Fruit fly (Drosophila melanogaster) whole organism, larva: ENCODE results near the gene Shaw.

Experiments used
- noc ChIP-seq: fragments of 200-800 bp; sonication (Bioruptor generic); optimal IDR thresholded peaks from 3 replicates; lab custom pipeline; 2019; ENCODE audit warnings: missing biosample characterization, mild to moderate bottlenecking, missing genetic modification characterization, moderate library complexity

Gene Shaw

dm6 chr2L:3698992-3699514, 18.9 kb upstream of the Shaw start, which contains the start of the genes CG10031 and CG42464:
CG10031 (minus strand) TSS chr2L:3699092.
CG42464 (plus strand) TSS chr2L:3699464.
- TF ChIP-seq noc: no peak

dm6 chr2L:3699895-3700294, 18.1 kb upstream of the Shaw start, which contains the start of gene CG42465:
CG42465 (plus strand) TSS chr2L:3700195.
- no peak for TF ChIP-seq noc

dm6 chr2L:3700374-3700773, 17.6 kb upstream of the Shaw start, which contains the start of gene Sfp24C1:
Sfp24C1 (plus strand) TSS chr2L:3700674.
- no peak for TF ChIP-seq noc

- no peak for TF ChIP-seq noc
These were observed 17.0 kb upstream of the Shaw start, which contains the start of gene CG42467 for dm6 chr2L:3700990-3701389. CG42467 (plus strand) TSS chr2L:3701290.

- TF ChIP-seq noc: no peak
These were observed 16.5 kb upstream of the Shaw start, which contains the start of gene CG43145 for dm6 chr2L:3701526-3701925. CG43145 (plus strand) TSS chr2L:3701826.

- peak; percentile 94 for TF ChIP-seq noc
These were observed 14.7 kb upstream of the Shaw start, which contains the start of gene CG2816 for dm6 chr2L:3703260-3703659. CG2816 (plus strand) TSS chr2L:3703659.

dm6 chr2L:3705438-3705921, 12.5 kb upstream of the Shaw start, which contains the start of gene CG31778:
CG31778 (minus strand) TSS chr2L:3705488.
- TF ChIP-seq noc: peak; percentile 77

dm6 chr2L:3706963-3707362, 11.0 kb upstream of the Shaw start, which contains the start of gene CG31777:
CG31777 (minus strand) TSS chr2L:3707063.
- no peak for TF ChIP-seq noc

- no peak for TF ChIP-seq noc
These were observed 6.3 kb upstream of the Shaw start, which contains the start of gene cutlet for dm6 chr2L:3711665-3712064. cutlet (minus strand) TSS chr2L:3711748.

dm6 chr2L:3712949-3713416, 5.0 kb upstream of the Shaw start, which contains the start of the genes CG31955 and CG2818:
CG31955 (minus strand) TSS chr2L:3713105.
CG2818 (plus strand) TSS chr2L:3713360.
- TF ChIP-seq noc: no peak

- TF ChIP-seq noc: no peak
These were observed 4.3 kb upstream of the Shaw start for dm6 chr2L:3713545-3714156.

- TF ChIP-seq noc: no peak
These were observed 1.5 kb downstream of the Shaw start for dm6 chr2L:3719414-3719959.

dm6 chr2L:3729635-3730034, 11.7 kb downstream of the Shaw start:
- TF ChIP-seq noc: no peak

dm6 chr2L:3730182-3730975, 12.4 kb downstream of the Shaw start, which contains the start of gene CG10019:
CG10019 (plus strand) TSS chr2L:3730466.
- TF ChIP-seq noc: no peak

dm6 chr2L:3731055-3731454, 13.1 kb downstream of the Shaw start:
- no peak for TF ChIP-seq noc

dm6 chr2L:3737003-3737662, 19.1 kb downstream of the Shaw start:
- no peak for TF ChIP-seq noc
